Worm (Caenorhabditis elegans) whole organism, L1 larva: ENCODE data around the gene T05H4.4.

Experiments used
- C34B4.2 ChIP-seq: sonication (generic microtip); optimal IDR thresholded peaks from 2 replicates; lab custom pipeline; 2017; ENCODE audit warnings: mild to moderate bottlenecking, missing genetic modification characterization, missing compliant biosample characterization
- blmp-1 ChIP-seq: fragments of 150-350 bp; optimal IDR thresholded peaks from 2 replicates; lab custom pipeline; 2014; ENCODE audit warnings: missing biosample characterization, missing genetic modification characterization
- ceh-63 ChIP-seq: fragments of 200-800 bp; sonication (Bioruptor generic); optimal IDR thresholded peaks from 2 replicates; lab custom pipeline; 2018; ENCODE audit warnings: mild to moderate bottlenecking, missing genetic modification characterization, missing compliant biosample characterization
- ces-1 ChIP-seq: fragments of 150-350 bp; optimal IDR thresholded peaks from 2 replicates; lab custom pipeline; 2014; ENCODE audit warnings: missing biosample characterization, missing genetic modification reagents, missing genetic modification characterization
- dsc-1 ChIP-seq: sonication (generic microtip); optimal IDR thresholded peaks from 2 replicates; lab custom pipeline; 2016; ENCODE audit warnings: mild to moderate bottlenecking, missing genetic modification characterization, missing compliant biosample characterization
- egl-13 ChIP-seq: sonication (generic microtip); optimal IDR thresholded peaks from 2 replicates; lab custom pipeline; 2016; ENCODE audit warnings: missing genotype, missing genetic modification reagents, missing genetic modification characterization, missing compliant biosample characterization
- fkh-10 ChIP-seq: sonication (generic microtip); optimal IDR thresholded peaks from 2 replicates; lab custom pipeline; 2017; ENCODE audit warnings: missing biosample characterization, missing genetic modification reagents, missing genetic modification characterization
- fos-1 ChIP-seq: fragments of 150-350 bp; optimal IDR thresholded peaks from 2 replicates; lab custom pipeline; 2014; ENCODE audit warnings: missing biosample characterization, missing genetic modification characterization
- hlh-4 ChIP-seq: sonication (generic microtip); optimal IDR thresholded peaks from 2 replicates; lab custom pipeline; 2016; ENCODE audit warnings: mild to moderate bottlenecking, missing genetic modification characterization, missing compliant biosample characterization
- hpl-2 ChIP-seq: fragments of 150-350 bp; optimal IDR thresholded peaks from 2 replicates; lab custom pipeline; 2014; ENCODE audit warnings: missing biosample characterization, missing genetic modification reagents, missing genetic modification characterization
- irx-1 ChIP-seq: sonication (generic microtip); optimal IDR thresholded peaks from 2 replicates; lab custom pipeline; 2016; ENCODE audit warnings: missing genetic modification characterization, missing compliant biosample characterization
- lin-13 ChIP-seq: fragments of 150-350 bp; optimal IDR thresholded peaks from 2 replicates; lab custom pipeline; 2014; ENCODE audit warnings: missing biosample characterization, missing genetic modification reagents, missing genetic modification characterization
- lin-14 ChIP-seq: fragments of 200-800 bp; sonication (Bioruptor generic); optimal IDR thresholded peaks from 2 replicates; lab custom pipeline; 2018; ENCODE audit warnings: mild to moderate bottlenecking, missing genetic modification characterization, moderate library complexity, missing compliant biosample characterization
- lin-35 ChIP-seq, 2 experiments: fragments of 150-350 bp; optimal IDR thresholded peaks; 2 replicates each; lab custom pipeline; 2014; ENCODE audit warnings: missing biosample characterization in 2 of 2, missing genetic modification characterization in 2 of 2, missing genetic modification reagents in 2 of 2
- lin-39 ChIP-seq: fragments of 150-350 bp; optimal IDR thresholded peaks from 2 replicates; lab custom pipeline; 2014; ENCODE audit warnings: missing biosample characterization, missing genetic modification reagents, missing genetic modification characterization
- lir-3 ChIP-seq: sonication (generic microtip); optimal IDR thresholded peaks from 2 replicates; lab custom pipeline; 2016; ENCODE audit warnings: mild to moderate bottlenecking, missing genetic modification characterization, moderate library complexity, missing compliant biosample characterization; ENCODE audit not compliant: poor library complexity
- lsy-2 ChIP-seq, 2 experiments: fragments of 150-350 bp; optimal IDR thresholded peaks; 2 replicates each; lab custom pipeline; 2014; ENCODE audit warnings: missing biosample characterization in 2 of 2, missing genetic modification characterization in 2 of 2
- mep-1 ChIP-seq: fragments of 150-350 bp; optimal IDR thresholded peaks from 2 replicates; lab custom pipeline; 2014; ENCODE audit warnings: missing biosample characterization, missing genetic modification characterization
- nhr-11 ChIP-seq: fragments of 150-350 bp; optimal IDR thresholded peaks from 2 replicates; lab custom pipeline; 2014; ENCODE audit warnings: missing biosample characterization, missing genetic modification characterization
- nhr-12 ChIP-seq: sonication (generic microtip); optimal IDR thresholded peaks from 2 replicates; lab custom pipeline; 2017; ENCODE audit warnings: missing biosample characterization, missing genetic modification characterization
- nhr-20 ChIP-seq: sonication (generic microtip); optimal IDR thresholded peaks from 2 replicates; lab custom pipeline; 2016; ENCODE audit warnings: mild to moderate bottlenecking, missing genetic modification characterization, missing compliant biosample characterization
- nhr-237 ChIP-seq: fragments of 150-350 bp; optimal IDR thresholded peaks from 2 replicates; lab custom pipeline; 2014; ENCODE audit warnings: missing biosample characterization, missing genetic modification characterization
- nhr-47 ChIP-seq: sonication (generic microtip); optimal IDR thresholded peaks from 2 replicates; lab custom pipeline; 2016; ENCODE audit warnings: mild to moderate bottlenecking, missing genetic modification characterization, moderate library complexity, missing compliant biosample characterization
- nhr-71 ChIP-seq: sonication (generic microtip); optimal IDR thresholded peaks from 2 replicates; lab custom pipeline; 2016; ENCODE audit warnings: mild to moderate bottlenecking, missing genetic modification characterization, moderate library complexity, missing compliant biosample characterization
- nhr-76 ChIP-seq: sonication (generic microtip); optimal IDR thresholded peaks from 2 replicates; lab custom pipeline; 2017; ENCODE audit warnings: missing biosample characterization, missing genetic modification characterization
- nhr-85 ChIP-seq: sonication (generic microtip); peaks from one replicate; lab custom pipeline; 2016; ENCODE audit warnings: missing genetic modification characterization, inconsistent platforms, missing compliant biosample characterization
- pag-3 ChIP-seq: sonication (generic microtip); optimal IDR thresholded peaks from 2 replicates; lab custom pipeline; 2017; ENCODE audit warnings: missing genetic modification characterization, mild to moderate bottlenecking, missing compliant biosample characterization, antibody characterized with exemption, borderline replicate concordance; ENCODE audit not compliant: insufficient read depth
- pqm-1 ChIP-seq: sonication (generic microtip); optimal IDR thresholded peaks from 3 replicates; lab custom pipeline; 2017; ENCODE audit warnings: missing biosample characterization, missing genetic modification characterization
- rnt-1 ChIP-seq: sonication (generic microtip); optimal IDR thresholded peaks from 2 replicates; lab custom pipeline; 2016; ENCODE audit warnings: mild to moderate bottlenecking, missing genetic modification characterization, moderate library complexity, missing compliant biosample characterization
- skn-1 ChIP-seq: fragments of 150-350 bp; optimal IDR thresholded peaks from 2 replicates; lab custom pipeline; 2014; ENCODE audit warnings: missing biosample characterization, missing genetic modification characterization
- snu-23 ChIP-seq: sonication (generic microtip); optimal IDR thresholded peaks from 2 replicates; lab custom pipeline; 2016; ENCODE audit warnings: missing genetic modification characterization, missing compliant biosample characterization
- sox-4 ChIP-seq: sonication (generic microtip); optimal IDR thresholded peaks from 2 replicates; lab custom pipeline; 2016; ENCODE audit warnings: missing genetic modification characterization, missing compliant biosample characterization
- sup-37 ChIP-seq: fragments of 200-800 bp; sonication (Bioruptor generic); optimal IDR thresholded peaks from 2 replicates; lab custom pipeline; 2018; ENCODE audit warnings: mild to moderate bottlenecking, missing genetic modification characterization, missing compliant biosample characterization
- unc-130 ChIP-seq: fragments of 150-350 bp; optimal IDR thresholded peaks from 2 replicates; lab custom pipeline; 2017; ENCODE audit warnings: missing biosample characterization, missing genetic modification characterization, inconsistent platforms
- unc-30 ChIP-seq: sonication (generic microtip); optimal IDR thresholded peaks from 2 replicates; lab custom pipeline; 2017; ENCODE audit warnings: missing biosample characterization, missing genetic modification characterization
- unc-62 ChIP-seq: fragments of 150-350 bp; optimal IDR thresholded peaks from 2 replicates; lab custom pipeline; 2014; ENCODE audit warnings: missing biosample characterization, missing genetic modification reagents, missing genetic modification characterization
- unc-98 ChIP-seq: fragments of 200-800 bp; sonication (Bioruptor generic); IDR thresholded peaks from 2 replicates; pipeline ENCODE4 v1.3.6; 2022; ENCODE audit warnings: missing genetic modification characterization, missing compliant biosample characterization
- vab-15 ChIP-seq: sonication (generic microtip); optimal IDR thresholded peaks from 2 replicates; lab custom pipeline; 2017; ENCODE audit warnings: missing genotype, mild to moderate bottlenecking, missing genetic modification characterization, missing compliant biosample characterization
- zip-4 ChIP-seq: fragments of 200-800 bp; sonication (Bioruptor generic); optimal IDR thresholded peaks from 2 replicates; lab custom pipeline; 2018; ENCODE audit warnings: mild to moderate bottlenecking, missing genetic modification characterization, moderate library complexity, missing compliant biosample characterization

The T05H4.4 gene

ce11 chrV:6462606-6463005 lies 23.9 kb downstream of the T05H4.4 start (continued):
- TF ChIP-seq lin-35 (GFP tag; optimal IDR thresholded peaks at IDR 0.05; lab: Kevin White, UChicago) = peak in 1 of 2 experiments; percentile 64
- no peak for TF ChIP-seq pqm-1 (tag; lab: Kevin White, UChicago)
- TF ChIP-seq ces-1 = no peak
- TF ChIP-seq nhr-20 (tag; lab: Kevin White, UChicago) = peak; percentile 14
- peak; percentile 13 for TF ChIP-seq vab-15 (tag; lab: Kevin White, UChicago)
- TF ChIP-seq C34B4.2 (tag; lab: Kevin White, UChicago) = no peak
- TF ChIP-seq lin-13 (GFP tag; lab: Kevin White, UChicago) = no peak
- no peak for TF ChIP-seq lir-3
- TF ChIP-seq sup-37 (GFP tag; lab: Kevin White, UChicago) = no peak
- no peak for TF ChIP-seq skn-1 (tag; lab: Kevin White, UChicago)
- TF ChIP-seq fos-1 = no peak
- TF ChIP-seq nhr-76 (tag; lab: Kevin White, UChicago) = no peak
- TF ChIP-seq nhr-71 (tag; lab: Kevin White, UChicago) = no peak
- no peak for TF ChIP-seq nhr-12 (tag; lab: Kevin White, UChicago)
- TF ChIP-seq mep-1 (tag; lab: Kevin White, UChicago) = no peak
- peak; percentile 18 for TF ChIP-seq snu-23
- no peak for TF ChIP-seq sox-4 (tag; lab: Kevin White, UChicago)
- TF ChIP-seq irx-1 (tag; lab: Kevin White, UChicago) = no peak
- no peak for TF ChIP-seq unc-62
- TF ChIP-seq dsc-1 (tag; lab: Kevin White, UChicago) = no peak
- no peak for TF ChIP-seq hpl-2 (GFP tag; lab: Kevin White, UChicago)
- no peak for TF ChIP-seq nhr-47

ce11 chrV:6464238-6464637 lies 25.5 kb downstream of the T05H4.4 start:
- no peak for TF ChIP-seq fkh-10 (GFP tag; lab: Kevin White, UChicago)
- peak; percentile 13 for TF ChIP-seq blmp-1 (tag; lab: Kevin White, UChicago)

- TF ChIP-seq lin-35 (GFP tag; optimal IDR thresholded peaks at IDR 0.05; lab: Kevin White, UChicago) = no peak
- TF ChIP-seq nhr-237 = no peak
- no peak for TF ChIP-seq unc-130 (tag; lab: Kevin White, UChicago)
- no peak for TF ChIP-seq ceh-63 (GFP tag; lab: Kevin White, UChicago)
- TF ChIP-seq zip-4 = no peak
- TF ChIP-seq dsc-1 (tag; lab: Kevin White, UChicago) = no peak
- no peak for TF ChIP-seq unc-98 (GFP tag; lab: Robert Waterston, UW)
- no peak for TF ChIP-seq unc-62
- TF ChIP-seq nhr-11 = no peak
- TF ChIP-seq nhr-47 = no peak
- TF ChIP-seq lin-39 (tag; lab: Kevin White, UChicago) = no peak
Measured at ce11 chrV:6464765-6465164, 26.1 kb downstream of the T05H4.4 start, which contains the start of gene unc-83. unc-83 (plus strand) TSS chrV:6465065.

DNA sequence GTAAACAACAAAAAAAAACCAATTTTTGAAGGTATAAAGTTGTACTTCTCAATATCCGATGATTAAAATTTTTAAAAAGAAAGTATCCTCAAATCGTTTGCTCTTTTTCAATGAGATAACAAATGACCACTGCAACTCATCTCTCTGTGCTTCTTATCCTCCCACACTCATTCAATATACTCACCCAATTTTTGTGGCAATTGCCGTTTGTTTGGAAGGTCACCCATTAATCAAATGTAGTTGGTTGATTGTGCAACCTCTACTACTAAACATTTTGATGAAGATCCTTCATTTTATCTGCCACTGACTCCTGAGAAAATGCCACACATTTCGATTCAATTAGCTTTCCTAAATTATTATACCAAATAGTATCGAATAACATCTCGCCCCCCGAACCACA lies 29.0 kb downstream of the T05H4.4 start:
- TF ChIP-seq hlh-4 (tag; lab: Kevin White, UChicago) (no peak), nhr-71 (tag; lab: Kevin White, UChicago) (peak; percentile 22), egl-13 (tag; lab: Kevin White, UChicago) (no peak), lin-39 (tag; lab: Kevin White, UChicago) (peak; percentile 26), unc-30 (tag; lab: Kevin White, UChicago) (no peak), nhr-85 (tag; lab: Kevin White, UChicago) (no peak), lsy-2 (tag; optimal IDR thresholded peaks at IDR 0.05; lab: Kevin White, UChicago) (peak in 1 of 2 experiments; percentile 12), lin-14 (peak; percentile 69), pag-3 (tag; lab: Kevin White, UChicago) (peak; percentile 96), rnt-1 (peak; percentile 76)
